Fruit fly (Drosophila melanogaster): Measurements from ENCODE around the gene CG18088.

The CG18088 gene

dm6 chr2L:9011543-9012238 lies 44.4 kb downstream of the CG18088 start, which contains the start of gene CG13102 (continued):
- no peak for TF ChIP-seq dpn (GFP tag; optimal IDR thresholded peaks at IDR 0.05)
- TF ChIP-seq rib (GFP tag; IDR thresholded peaks at IDR 0.05), result no peak
- no peak for TF ChIP-seq CG10959 (GFP tag; IDR thresholded peaks at IDR 0.05)
- TF ChIP-seq CG3407 (GFP tag; optimal IDR thresholded peaks at IDR 0.05), result no peak
- TF ChIP-seq Dip2 (GFP tag; IDR thresholded peaks at IDR 0.05), result no peak
- TF ChIP-seq mirr (GFP tag; optimal IDR thresholded peaks at IDR 0.05), result peak; percentile 29
- TF ChIP-seq CG18262 (tag; optimal IDR thresholded peaks at IDR 0.05), result no peak
- no peak for TF ChIP-seq CG2712 (tag; optimal IDR thresholded peaks at IDR 0.05)
- no peak for TF ChIP-seq crp (GFP tag; optimal IDR thresholded peaks at IDR 0.05)
- no peak for TF ChIP-seq Dad (GFP tag; optimal IDR thresholded peaks at IDR 0.05)
- no peak for TF ChIP-seq CG6791 (GFP tag; IDR thresholded peaks at IDR 0.05; ENCODE audit: partially characterized antibody)
- no peak for TF ChIP-seq D (optimal IDR thresholded peaks at IDR 0.05)
- TF ChIP-seq D (GFP tag; optimal IDR thresholded peaks at IDR 0.05), result no peak
- TF ChIP-seq salm (tag; optimal IDR thresholded peaks at IDR 0.05), result no peak
- no peak for TF ChIP-seq CG8765 (GFP tag; IDR thresholded peaks at IDR 0.05)
- TF ChIP-seq dmrt99B (tag; optimal IDR thresholded peaks at IDR 0.05), result no peak
- TF ChIP-seq CG10321 (GFP tag; IDR thresholded peaks at IDR 0.05), result no peak
- peak; percentile 28 for TF ChIP-seq grau (tag; optimal IDR thresholded peaks at IDR 0.05)
- no peak for TF ChIP-seq CG13287 (GFP tag; IDR thresholded peaks at IDR 0.05; ENCODE audit: partially characterized antibody)
- peak in 1 of 2 experiments; percentile 45 for TF ChIP-seq Hr51 (GFP tag; optimal IDR thresholded peaks at IDR 0.05)
- TF ChIP-seq NFAT (GFP tag; IDR thresholded peaks at IDR 0.05), result no peak
- peak; percentile 40 for TF ChIP-seq CG34376 (GFP tag; optimal IDR thresholded peaks at IDR 0.05)
- TF ChIP-seq emc (GFP tag; optimal IDR thresholded peaks at IDR 0.05), result no peak
- no peak for TF ChIP-seq Abd-B (GFP tag; optimal IDR thresholded peaks at IDR 0.05)
- TF ChIP-seq gem (tag; optimal IDR thresholded peaks at IDR 0.05), result no peak
- no peak for TF ChIP-seq ham (GFP tag; IDR thresholded peaks at IDR 0.05)
- no peak for TF ChIP-seq CrebB (tag; optimal IDR thresholded peaks at IDR 0.05)
- TF ChIP-seq CG16863 (GFP tag; optimal IDR thresholded peaks at IDR 0.05), result no peak
- TF ChIP-seq CG3065 (GFP tag; optimal IDR thresholded peaks at IDR 0.05), result no peak
- TF ChIP-seq pita (GFP tag; optimal IDR thresholded peaks at IDR 0.05), result no peak
- TF ChIP-seq Lhr (GFP tag; optimal IDR thresholded peaks at IDR 0.05), result no peak
- TF ChIP-seq CG6654 (GFP tag; optimal IDR thresholded peaks at IDR 0.05), result no peak
- TF ChIP-seq CG1603 (tag; optimal IDR thresholded peaks at IDR 0.05), result no peak
- no peak for TF ChIP-seq Sin3A (optimal IDR thresholded peaks at IDR 0.05)
- no peak for TF ChIP-seq Gsc (GFP tag; IDR thresholded peaks at IDR 0.05)
- peak; percentile 63; the same call in 2 of the 3 replicates for TF ChIP-seq row (GFP tag; IDR thresholded peaks at IDR 0.05)
- no peak for TF ChIP-seq CG10366 (GFP tag; IDR thresholded peaks at IDR 0.05)
- no peak for TF ChIP-seq CG8281 (tag; optimal IDR thresholded peaks at IDR 0.05)
- TF ChIP-seq CG3281 (GFP tag; optimal IDR thresholded peaks at IDR 0.05), result peak; percentile 21
- no peak for TF ChIP-seq danr (GFP tag; IDR thresholded peaks at IDR 0.05)
- no peak for TF ChIP-seq bbx (GFP tag; IDR thresholded peaks at IDR 0.05; ENCODE audit: partially characterized antibody)
- TF ChIP-seq CG6683 (GFP tag; optimal IDR thresholded peaks at IDR 0.05), result no peak
- TF ChIP-seq B-H2 (GFP tag; optimal IDR thresholded peaks at IDR 0.05), result no peak
- no peak for TF ChIP-seq Six4 (GFP tag; optimal IDR thresholded peaks at IDR 0.05)
- TF ChIP-seq Hmr (GFP tag; optimal IDR thresholded peaks at IDR 0.05), result no peak
- no peak for TF ChIP-seq CG11247 (GFP tag; IDR thresholded peaks at IDR 0.05)
- no peak for TF ChIP-seq CG13296 (GFP tag; optimal IDR thresholded peaks at IDR 0.05)
- no peak for TF ChIP-seq CG12769 (tag; optimal IDR thresholded peaks at IDR 0.05)
- no peak for TF ChIP-seq Mes4 (GFP tag; optimal IDR thresholded peaks at IDR 0.05)
- no peak for TF ChIP-seq bigmax (GFP tag; optimal IDR thresholded peaks at IDR 0.05)

All from whole organism, embryonic.